Worm (Caenorhabditis elegans): Measurements from ENCODE around the gene T24C4.2.
A peak's percentile ranks its signal among the peaks of the same experiment; 100 is the strongest.

T24C4.2 gene

ce11 chrIII:833711-834442 is 35.9 kb downstream of the T24C4.2 start (continued):
- TF ChIP-seq lin-38 (GFP tag; IDR thresholded peaks at IDR 0.05): peak; percentile 70
- peak; percentile 72 for TF ChIP-seq gei-8 (GFP tag; optimal IDR thresholded peaks at IDR 0.05)
- no peak for TF ChIP-seq skn-1 (tag; optimal IDR thresholded peaks at IDR 0.05)
- TF ChIP-seq F44E2.7 (GFP tag; IDR thresholded peaks at IDR 0.05): no peak
- peak in 1 of 2 experiments; percentile 38 for TF ChIP-seq ZK546.5 (tag; optimal IDR thresholded peaks at IDR 0.05)
- no peak for TF ChIP-seq nhr-237 (tag; optimal IDR thresholded peaks at IDR 0.05)
- peak; percentile 85 for TF ChIP-seq rbr-2 (tag; optimal IDR thresholded peaks at IDR 0.05)
- peak; percentile 92 for TF ChIP-seq nhr-25 (tag; optimal IDR thresholded peaks at IDR 0.05; ENCODE audit: borderline replicate concordance, insufficient read depth)
- peak; percentile 98 for TF ChIP-seq ztf-7 (tag; optimal IDR thresholded peaks at IDR 0.05)
- TF ChIP-seq arid-1 (GFP tag; conservative IDR thresholded peaks at IDR 0.05): peak; percentile 65; the same call in 1 of the 2 replicates
- peak; percentile 81 for TF ChIP-seq T26A8.4 (GFP tag; IDR thresholded peaks at IDR 0.05)
- TF ChIP-seq dmd-8 (GFP tag; IDR thresholded peaks at IDR 0.05): no peak
- peak in 1 of 2 experiments; percentile 52; a peak in 1 of 4 replicates for TF ChIP-seq madf-5 (GFP tag; IDR thresholded peaks at IDR 0.05)
- TF ChIP-seq daf-8 (GFP tag; IDR thresholded peaks at IDR 0.05): no peak
- peak; percentile 78 for TF ChIP-seq lin-13 (GFP tag; optimal IDR thresholded peaks at IDR 0.05)
- TF ChIP-seq mdt-29 (GFP tag; IDR thresholded peaks at IDR 0.05): 0 out of 2 replicates have a peak, but pooled peaks have one; percentile 50
- peak; percentile 79 for TF ChIP-seq pha-4 (GFP tag; IDR thresholded peaks at IDR 0.05)
- TF ChIP-seq pha-4 (tag; optimal IDR thresholded peaks at IDR 0.05): peak; percentile 75
- TF ChIP-seq php-3 (GFP tag; IDR thresholded peaks at IDR 0.05): peak; percentile 77
- TF ChIP-seq hlh-11 (tag; optimal IDR thresholded peaks at IDR 0.05): peak; percentile 98
- no peak for TF ChIP-seq ceh-44 (GFP tag; IDR thresholded peaks at IDR 0.05)
- TF ChIP-seq ceh-62 (tag; optimal IDR thresholded peaks at IDR 0.05): no peak
- peak; percentile 50; the same call in 1 of the 2 replicates for TF ChIP-seq vab-7 (GFP tag; IDR thresholded peaks at IDR 0.05)
- peak; percentile 98 for TF ChIP-seq nhr-77 (tag; optimal IDR thresholded peaks at IDR 0.05)
- peak; percentile 97 for TF ChIP-seq ama-1 (optimal IDR thresholded peaks at IDR 0.05)
- TF ChIP-seq daf-12 (tag; optimal IDR thresholded peaks at IDR 0.05): no peak
- no peak for TF ChIP-seq nhr-41 (GFP tag; IDR thresholded peaks at IDR 0.05)
- peak; percentile 98 for TF ChIP-seq hlh-30 (tag; optimal IDR thresholded peaks at IDR 0.05; ENCODE audit: insufficient read depth)
- TF ChIP-seq nhr-6 (tag; optimal IDR thresholded peaks at IDR 0.05): peak; percentile 74
- peak; percentile 13 for TF ChIP-seq duxl-1 (tag; optimal IDR thresholded peaks at IDR 0.05; ENCODE audit: poor library complexity)
- TF ChIP-seq F37D6.2 (tag; optimal IDR thresholded peaks at IDR 0.05): peak; percentile 32
- peak; percentile 85 for TF ChIP-seq jun-1 (tag; optimal IDR thresholded peaks at IDR 0.05)
- no peak for TF ChIP-seq R02D3.7 (tag; optimal IDR thresholded peaks at IDR 0.05)
- TF ChIP-seq egl-27 (tag; optimal IDR thresholded peaks at IDR 0.05): no peak
- TF ChIP-seq nhr-111 (GFP tag; optimal IDR thresholded peaks at IDR 0.05): no peak
- TF ChIP-seq D1046.2 (GFP tag; IDR thresholded peaks at IDR 0.05): 0 out of 2 replicates have a peak, but pooled peaks have one; percentile 48
- TF ChIP-seq mxl-3 (GFP tag; optimal IDR thresholded peaks at IDR 0.05): peak; percentile 99
- TF ChIP-seq ceh-20 (GFP tag; IDR thresholded peaks at IDR 0.05): peak; percentile 88
- no peak for TF ChIP-seq lir-3 (tag; optimal IDR thresholded peaks at IDR 0.05)
- TF ChIP-seq spr-1 (tag; optimal IDR thresholded peaks at IDR 0.05): peak; percentile 75
- TF ChIP-seq lin-15B (tag; optimal IDR thresholded peaks at IDR 0.05): no peak
- no peak for TF ChIP-seq zfp-2 (tag; optimal IDR thresholded peaks at IDR 0.05)
- TF ChIP-seq nhr-10 (tag; optimal IDR thresholded peaks at IDR 0.05): peak; percentile 88
- TF ChIP-seq daf-16 (GFP tag; optimal IDR thresholded peaks at IDR 0.05): peak; percentile 17 to 53
- peak; percentile 88 for TF ChIP-seq daf-16 (tag; optimal IDR thresholded peaks at IDR 0.05)
- TF ChIP-seq attf-4 (tag; optimal IDR thresholded peaks at IDR 0.05): peak; percentile 1
- TF ChIP-seq Y105C5A.15 (GFP tag; IDR thresholded peaks at IDR 0.05): 0 out of 2 replicates have a peak, but pooled peaks have one; percentile 27
- peak; percentile 78; the same call in 1 of the 2 replicates for TF ChIP-seq lin-1 (GFP tag; IDR thresholded peaks at IDR 0.05)
- no peak for TF ChIP-seq lin-29 (GFP tag; IDR thresholded peaks at IDR 0.05)
- TF ChIP-seq nhr-102 (tag; optimal IDR thresholded peaks at IDR 0.05): peak; percentile 76
